Worm (Caenorhabditis elegans) whole organism, L1 larva: ENCODE data around the gene F56B3.2.

ENCODE experiments used
- C34B4.2 ChIP-seq: sonication (generic microtip); optimal IDR thresholded peaks from 2 replicates; lab custom pipeline; 2017; ENCODE audit warnings: mild to moderate bottlenecking, missing genetic modification characterization, missing compliant biosample characterization
- aha-1 ChIP-seq: fragments of 150-350 bp; optimal IDR thresholded peaks from 2 replicates; lab custom pipeline; 2014; ENCODE audit warnings: missing biosample characterization, missing genetic modification characterization
- alr-1 ChIP-seq: fragments of 200-800 bp; sonication (Bioruptor generic); optimal IDR thresholded peaks from 2 replicates; lab custom pipeline; 2018; ENCODE audit warnings: borderline replicate concordance, mild to moderate bottlenecking, missing genetic modification characterization, missing compliant biosample characterization
- blmp-1 ChIP-seq: fragments of 150-350 bp; optimal IDR thresholded peaks from 2 replicates; lab custom pipeline; 2014; ENCODE audit warnings: missing biosample characterization, missing genetic modification characterization
- ceh-63 ChIP-seq: fragments of 200-800 bp; sonication (Bioruptor generic); optimal IDR thresholded peaks from 2 replicates; lab custom pipeline; 2018; ENCODE audit warnings: mild to moderate bottlenecking, missing genetic modification characterization, missing compliant biosample characterization
- ceh-8 ChIP-seq: fragments of 200-800 bp; sonication (Bioruptor generic); optimal IDR thresholded peaks from 2 replicates; lab custom pipeline; 2018; ENCODE audit warnings: mild to moderate bottlenecking, missing genetic modification characterization, moderate library complexity, missing compliant biosample characterization
- ceh-82 ChIP-seq, 3 experiments: fragments of 150-350 bp in 1 of 3; sonication (generic microtip) in 2 of 3; optimal IDR thresholded peaks; 2 replicates each; lab custom pipeline; 2014 to 2017; ENCODE audit warnings: missing biosample characterization in 3 of 3, missing genetic modification characterization in 3 of 3
- ceh-88 ChIP-seq: fragments of 200-800 bp; sonication (Bioruptor generic); IDR thresholded peaks from 2 replicates; pipeline ENCODE4 v1.3.6; 2022; ENCODE audit warnings: missing genetic modification characterization, missing compliant biosample characterization
- ceh-90 ChIP-seq: sonication (generic microtip); optimal IDR thresholded peaks from 2 replicates; lab custom pipeline; 2016; ENCODE audit warnings: missing genetic modification characterization, missing compliant biosample characterization
- ces-1 ChIP-seq: fragments of 150-350 bp; optimal IDR thresholded peaks from 2 replicates; lab custom pipeline; 2014; ENCODE audit warnings: missing biosample characterization, missing genetic modification reagents, missing genetic modification characterization
- dpl-1 ChIP-seq, 3 experiments: fragments of 150-350 bp in 2 of 3; sonication (generic microtip) in 1 of 3; optimal IDR thresholded peaks; 2 replicates each; lab custom pipeline; 2014 to 2017; ENCODE audit warnings: missing biosample characterization in 3 of 3, missing genetic modification characterization in 3 of 3, missing genetic modification reagents in 3 of 3
- efl-1 ChIP-seq, 4 experiments: fragments of 150-350 bp; optimal IDR thresholded peaks in 3 of 4; peaks in 1 of 4; 1 replicate in 1 of 4; 2 replicates in 3 of 4; lab custom pipeline; 2014; ENCODE audit warnings: missing biosample characterization in 2 of 4, missing genetic modification characterization in 2 of 4, missing genetic modification reagents in 2 of 4
- egl-27 ChIP-seq, 2 experiments: fragments of 150-350 bp in 1 of 2; sonication (generic microtip); optimal IDR thresholded peaks; 3 replicates each; lab custom pipeline; 2017 to 2018; ENCODE audit warnings: missing biosample characterization in 2 of 2, missing genetic modification characterization in 2 of 2, missing genetic modification reagents in 2 of 2
- elt-3 ChIP-seq, 6 experiments: fragments of 150-350 bp in 1 of 6; sonication (generic microtip); optimal IDR thresholded peaks; 2 replicates each; lab custom pipeline; 2017 to 2018; ENCODE audit warnings: missing biosample characterization in 6 of 6, missing genetic modification characterization in 6 of 6, inconsistent platforms in 1 of 6
- fkh-4 ChIP-seq: sonication (generic microtip); optimal IDR thresholded peaks from 2 replicates; lab custom pipeline; 2016; ENCODE audit warnings: missing compliant biosample characterization, missing genetic modification characterization, borderline replicate concordance
- grh-1 ChIP-seq: fragments of 200-800 bp; sonication (Bioruptor generic); IDR thresholded peaks from 2 replicates; pipeline ENCODE4 v1.3.6; 2022; ENCODE audit warnings: missing genetic modification reagents, missing genetic modification characterization, missing compliant biosample characterization
- hlh-17 ChIP-seq: fragments of 200-800 bp; sonication (Bioruptor generic); optimal IDR thresholded peaks from 2 replicates; lab custom pipeline; 2018; ENCODE audit warnings: missing genetic modification characterization, mild to moderate bottlenecking, missing compliant biosample characterization, moderate library complexity, borderline replicate concordance
- hlh-4 ChIP-seq: sonication (generic microtip); optimal IDR thresholded peaks from 2 replicates; lab custom pipeline; 2016; ENCODE audit warnings: mild to moderate bottlenecking, missing genetic modification characterization, missing compliant biosample characterization
- hpl-2 ChIP-seq: fragments of 150-350 bp; optimal IDR thresholded peaks from 2 replicates; lab custom pipeline; 2014; ENCODE audit warnings: missing biosample characterization, missing genetic modification reagents, missing genetic modification characterization
- irx-1 ChIP-seq: sonication (generic microtip); optimal IDR thresholded peaks from 2 replicates; lab custom pipeline; 2016; ENCODE audit warnings: missing genetic modification characterization, missing compliant biosample characterization
- isw-1 ChIP-seq: fragments of 200-800 bp; sonication (Bioruptor generic); IDR thresholded peaks from 2 replicates; pipeline ENCODE4 v1.3.6; 2022; ENCODE audit warnings: missing genetic modification characterization, missing compliant biosample characterization
- lin-13 ChIP-seq: fragments of 150-350 bp; optimal IDR thresholded peaks from 2 replicates; lab custom pipeline; 2014; ENCODE audit warnings: missing biosample characterization, missing genetic modification reagents, missing genetic modification characterization
- lin-14 ChIP-seq: fragments of 200-800 bp; sonication (Bioruptor generic); optimal IDR thresholded peaks from 2 replicates; lab custom pipeline; 2018; ENCODE audit warnings: mild to moderate bottlenecking, missing genetic modification characterization, moderate library complexity, missing compliant biosample characterization
- lin-15B ChIP-seq: fragments of 150-350 bp; sonication (generic microtip); optimal IDR thresholded peaks from 3 replicates; lab custom pipeline; 2014; ENCODE audit warnings: missing biosample characterization, missing genetic modification characterization
- lin-39 ChIP-seq: fragments of 150-350 bp; optimal IDR thresholded peaks from 2 replicates; lab custom pipeline; 2014; ENCODE audit warnings: missing biosample characterization, missing genetic modification reagents, missing genetic modification characterization
- lir-3 ChIP-seq: sonication (generic microtip); optimal IDR thresholded peaks from 2 replicates; lab custom pipeline; 2016; ENCODE audit warnings: mild to moderate bottlenecking, missing genetic modification characterization, moderate library complexity, missing compliant biosample characterization; ENCODE audit not compliant: poor library complexity
- lsy-2 ChIP-seq, 2 experiments: fragments of 150-350 bp; optimal IDR thresholded peaks; 2 replicates each; lab custom pipeline; 2014; ENCODE audit warnings: missing biosample characterization in 2 of 2, missing genetic modification characterization in 2 of 2
- nhr-19 ChIP-seq: fragments of 200-800 bp; sonication (Bioruptor generic); conservative IDR thresholded peaks from 2 replicates; pipeline ENCODE4 v1.3.6; 2022; ENCODE audit warnings: missing genetic modification characterization, missing compliant biosample characterization
- nhr-20 ChIP-seq: sonication (generic microtip); optimal IDR thresholded peaks from 2 replicates; lab custom pipeline; 2016; ENCODE audit warnings: mild to moderate bottlenecking, missing genetic modification characterization, missing compliant biosample characterization
- nhr-237 ChIP-seq: fragments of 150-350 bp; optimal IDR thresholded peaks from 2 replicates; lab custom pipeline; 2014; ENCODE audit warnings: missing biosample characterization, missing genetic modification characterization
- nhr-47 ChIP-seq: sonication (generic microtip); optimal IDR thresholded peaks from 2 replicates; lab custom pipeline; 2016; ENCODE audit warnings: mild to moderate bottlenecking, missing genetic modification characterization, moderate library complexity, missing compliant biosample characterization
- nhr-71 ChIP-seq: sonication (generic microtip); optimal IDR thresholded peaks from 2 replicates; lab custom pipeline; 2016; ENCODE audit warnings: mild to moderate bottlenecking, missing genetic modification characterization, moderate library complexity, missing compliant biosample characterization
- nhr-90 ChIP-seq: sonication (generic microtip); optimal IDR thresholded peaks from 2 replicates; lab custom pipeline; 2016; ENCODE audit warnings: mild to moderate bottlenecking, missing genetic modification characterization, missing compliant biosample characterization; ENCODE audit not compliant: poor library complexity
- pax-3 ChIP-seq: fragments of 200-800 bp; sonication (Bioruptor generic); optimal IDR thresholded peaks from 2 replicates; lab custom pipeline; 2018; ENCODE audit warnings: mild to moderate bottlenecking, missing genetic modification characterization, moderate library complexity, missing compliant biosample characterization
- rnt-1 ChIP-seq: sonication (generic microtip); optimal IDR thresholded peaks from 2 replicates; lab custom pipeline; 2016; ENCODE audit warnings: mild to moderate bottlenecking, missing genetic modification characterization, moderate library complexity, missing compliant biosample characterization
- skn-1 ChIP-seq: fragments of 150-350 bp; optimal IDR thresholded peaks from 2 replicates; lab custom pipeline; 2014; ENCODE audit warnings: missing biosample characterization, missing genetic modification characterization
- snu-23 ChIP-seq: sonication (generic microtip); optimal IDR thresholded peaks from 2 replicates; lab custom pipeline; 2016; ENCODE audit warnings: missing genetic modification characterization, missing compliant biosample characterization
- swsn-7 ChIP-seq: sonication (generic microtip); optimal IDR thresholded peaks from 2 replicates; lab custom pipeline; 2016; ENCODE audit warnings: missing genetic modification characterization, missing compliant biosample characterization
- tbx-2 ChIP-seq: sonication (generic microtip); optimal IDR thresholded peaks from 2 replicates; lab custom pipeline; 2016; ENCODE audit warnings: missing genetic modification characterization, missing compliant biosample characterization
- tlp-1 ChIP-seq: fragments of 150-350 bp; optimal IDR thresholded peaks from 2 replicates; lab custom pipeline; 2014; ENCODE audit warnings: missing biosample characterization, missing genetic modification characterization
- unc-30 ChIP-seq: sonication (generic microtip); optimal IDR thresholded peaks from 2 replicates; lab custom pipeline; 2017; ENCODE audit warnings: missing biosample characterization, missing genetic modification characterization
- unc-62 ChIP-seq: fragments of 150-350 bp; optimal IDR thresholded peaks from 2 replicates; lab custom pipeline; 2014; ENCODE audit warnings: missing biosample characterization, missing genetic modification reagents, missing genetic modification characterization
- unc-98 ChIP-seq: fragments of 200-800 bp; sonication (Bioruptor generic); IDR thresholded peaks from 2 replicates; pipeline ENCODE4 v1.3.6; 2022; ENCODE audit warnings: missing genetic modification characterization, missing compliant biosample characterization
- xbp-1 ChIP-seq: sonication (generic microtip); optimal IDR thresholded peaks from 2 replicates; lab custom pipeline; 2016; ENCODE audit warnings: missing genetic modification characterization, missing compliant biosample characterization
- zip-4 ChIP-seq: fragments of 200-800 bp; sonication (Bioruptor generic); optimal IDR thresholded peaks from 2 replicates; lab custom pipeline; 2018; ENCODE audit warnings: mild to moderate bottlenecking, missing genetic modification characterization, moderate library complexity, missing compliant biosample characterization

F56B3.2 gene

ce11 chrIV:746333-746732 is 22.1 kb downstream of the F56B3.2 start:
- no peak for TF ChIP-seq zip-4 (GFP tag; lab: Kevin White, UChicago)
- no peak for TF ChIP-seq tlp-1
- no peak for TF ChIP-seq ceh-90 (tag; lab: Kevin White, UChicago)
- TF ChIP-seq xbp-1 (tag; lab: Kevin White, UChicago): no peak
- TF ChIP-seq swsn-7: no peak
- no peak for TF ChIP-seq nhr-47 (tag; lab: Kevin White, UChicago)
- no peak for TF ChIP-seq lin-13 (GFP tag; lab: Kevin White, UChicago)
- peak; percentile 67 for TF ChIP-seq rnt-1 (tag; lab: Kevin White, UChicago)
- no peak for TF ChIP-seq ceh-8 (GFP tag; lab: Kevin White, UChicago)
- TF ChIP-seq elt-3 (tag; optimal IDR thresholded peaks at IDR 0.05; lab: Kevin White, UChicago): no peak
- TF ChIP-seq aha-1 (tag; lab: Kevin White, UChicago): no peak
- TF ChIP-seq blmp-1: no peak
- TF ChIP-seq pax-3 (tag; lab: Kevin White, UChicago): no peak
- no peak for TF ChIP-seq efl-1 (optimal IDR thresholded peaks at IDR 0.05; lab: Kevin White, UChicago)
- TF ChIP-seq efl-1 (GFP tag; optimal IDR thresholded peaks at IDR 0.05 in 1 of 2; lab: Kevin White, UChicago): no peak
- TF ChIP-seq hlh-4 (tag; lab: Kevin White, UChicago): no peak
- no peak for TF ChIP-seq ceh-88 (GFP tag; lab: Robert Waterston, UW)
- no peak for TF ChIP-seq lir-3 (tag; lab: Kevin White, UChicago)
- no peak for TF ChIP-seq nhr-90 (tag; lab: Kevin White, UChicago)
- TF ChIP-seq nhr-237 (tag; lab: Kevin White, UChicago): no peak
- no peak for TF ChIP-seq lin-15B (tag; lab: Kevin White, UChicago)
- TF ChIP-seq unc-62 (GFP tag; lab: Kevin White, UChicago): no peak
- no peak for TF ChIP-seq ceh-82 (tag; optimal IDR thresholded peaks at IDR 0.05; lab: Kevin White, UChicago)
- no peak for TF ChIP-seq grh-1 (GFP tag; lab: Robert Waterston, UW)
- TF ChIP-seq nhr-71 (tag; lab: Kevin White, UChicago): peak; percentile 73
- TF ChIP-seq nhr-19 (GFP tag; lab: Robert Waterston, UW): peak; percentile 20; the same call in 1 of the 2 replicates
- peak; percentile 47 for TF ChIP-seq lin-14 (GFP tag; lab: Kevin White, UChicago)
- TF ChIP-seq irx-1 (tag; lab: Kevin White, UChicago): no peak
- no peak for TF ChIP-seq ceh-63 (GFP tag; lab: Kevin White, UChicago)

ce11 chrIV:741831-742230 is 26.6 kb downstream of the F56B3.2 start:
- no peak for TF ChIP-seq unc-98
- TF ChIP-seq lin-14 (GFP tag; lab: Kevin White, UChicago): peak; percentile 7
- no peak for TF ChIP-seq grh-1 (GFP tag; lab: Robert Waterston, UW)
- no peak for TF ChIP-seq lir-3 (tag; lab: Kevin White, UChicago)
- no peak for TF ChIP-seq hlh-17 (GFP tag; lab: Kevin White, UChicago)
- no peak for TF ChIP-seq unc-30 (tag; lab: Kevin White, UChicago)
- no peak for TF ChIP-seq isw-1
- peak; percentile 2 for TF ChIP-seq rnt-1 (tag; lab: Kevin White, UChicago)
- no peak for TF ChIP-seq C34B4.2 (tag; lab: Kevin White, UChicago)

- TF ChIP-seq hlh-17 (GFP tag; lab: Kevin White, UChicago) (no peak), rnt-1 (tag; lab: Kevin White, UChicago) (peak; percentile 74), dpl-1 (GFP tag; optimal IDR thresholded peaks at IDR 0.05; lab: Kevin White, UChicago) (no peak), egl-27 (tag; optimal IDR thresholded peaks at IDR 0.05; lab: Kevin White, UChicago) (no peak), lin-15B (tag; lab: Kevin White, UChicago) (no peak), ceh-8 (GFP tag; lab: Kevin White, UChicago) (no peak), hpl-2 (GFP tag; lab: Kevin White, UChicago) (no peak), lsy-2 (tag; optimal IDR thresholded peaks at IDR 0.05; lab: Kevin White, UChicago) (peak; percentile 5 to 13), tbx-2 (tag; lab: Kevin White, UChicago) (peak; percentile 47), snu-23 (peak; percentile 32), grh-1 (GFP tag; lab: Robert Waterston, UW) (no peak), ceh-63 (GFP tag; lab: Kevin White, UChicago) (no peak), zip-4 (GFP tag; lab: Kevin White, UChicago) (no peak), nhr-237 (tag; lab: Kevin White, UChicago) (no peak), lin-39 (tag; lab: Kevin White, UChicago) (peak; percentile 58), nhr-20 (tag; lab: Kevin White, UChicago) (peak; percentile 29), alr-1 (tag; lab: Kevin White, UChicago) (no peak), ces-1 (GFP tag; lab: Kevin White, UChicago) (no peak), skn-1 (no peak), nhr-19 (GFP tag; lab: Robert Waterston, UW) (peak; percentile 47), fkh-4 (tag; lab: Kevin White, UChicago) (no peak), nhr-47 (tag; lab: Kevin White, UChicago) (peak; percentile 10), lin-14 (GFP tag; lab: Kevin White, UChicago) (peak; percentile 77), efl-1 (optimal IDR thresholded peaks at IDR 0.05; lab: Kevin White, UChicago) (peak; percentile 12 to 26), efl-1 (GFP tag; optimal IDR thresholded peaks at IDR 0.05 in 1 of 2; lab: Kevin White, UChicago) (no peak)
Measured at ce11 chrIV:740674-741073, 27.7 kb downstream of the F56B3.2 start.
